Worm (Caenorhabditis elegans): ENCODE data around the gene str-44.

- TF ChIP-seq W03F9.2 (tag; optimal IDR thresholded peaks at IDR 0.05) (no peak), dao-5 (tag; optimal IDR thresholded peaks at IDR 0.05) (no peak), him-1 (tag; optimal IDR thresholded peaks at IDR 0.05) (no peak)
Observed at ce11 chrIV:7133983-7134382, 43.0 kb upstream of the str-44 start, which contains the start of gene mutd-1.

Data from whole organism, L4/young adult.